Worm (Caenorhabditis elegans): ENCODE results near the gene F38H4.4.

F38H4.4 gene

DNA sequence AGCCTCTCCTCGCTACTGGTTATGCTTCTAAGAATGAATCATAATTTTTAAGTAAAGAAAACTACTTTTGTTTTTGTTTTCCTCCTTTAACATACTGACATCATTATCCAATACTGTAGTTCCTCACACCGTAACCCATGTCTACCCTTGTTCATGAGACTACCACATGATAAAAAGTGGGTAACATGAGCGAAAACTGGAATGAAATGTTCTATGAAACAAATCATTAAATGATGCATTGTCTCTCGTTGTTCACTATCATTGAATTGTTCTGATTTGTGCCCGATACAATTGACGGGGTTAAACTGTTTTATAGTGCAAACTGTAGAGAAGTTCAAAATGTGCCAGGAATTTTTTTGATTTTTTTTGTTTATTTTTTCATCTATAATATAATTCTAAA is 49.6 kb downstream of the F38H4.4 start:
- no peak for TF ChIP-seq unc-30 (tag; optimal IDR thresholded peaks at IDR 0.05)
- no peak for TF ChIP-seq swsn-7 (tag; optimal IDR thresholded peaks at IDR 0.05)
- no peak for TF ChIP-seq fos-1 (tag; optimal IDR thresholded peaks at IDR 0.05)
- TF ChIP-seq efl-1 (optimal IDR thresholded peaks at IDR 0.05), result no peak
- TF ChIP-seq efl-1 (GFP tag; optimal IDR thresholded peaks at IDR 0.05 in 1 of 2), result peak in 1 of 2 experiments; percentile 64
- TF ChIP-seq dpl-1 (GFP tag; optimal IDR thresholded peaks at IDR 0.05), result no peak
- peak; percentile 76 for TF ChIP-seq nhr-85 (tag)
- peak; percentile 14 for TF ChIP-seq snu-23 (GFP tag; optimal IDR thresholded peaks at IDR 0.05)
- no peak for TF ChIP-seq elt-2 (tag; optimal IDR thresholded peaks at IDR 0.05)
- no peak for TF ChIP-seq ama-1 (optimal IDR thresholded peaks at IDR 0.05)
- TF ChIP-seq lin-39 (tag; optimal IDR thresholded peaks at IDR 0.05), result no peak
- no peak for TF ChIP-seq fkh-4 (tag; optimal IDR thresholded peaks at IDR 0.05; ENCODE audit: borderline replicate concordance)
- peak in 1 of 2 experiments; percentile 41 for TF ChIP-seq lin-35 (GFP tag; optimal IDR thresholded peaks at IDR 0.05)
- TF ChIP-seq sup-37 (GFP tag; optimal IDR thresholded peaks at IDR 0.05), result no peak
- TF ChIP-seq unc-130 (tag; optimal IDR thresholded peaks at IDR 0.05), result no peak
- no peak for TF ChIP-seq nhr-11 (tag; optimal IDR thresholded peaks at IDR 0.05)
- no peak for TF ChIP-seq C04F5.9 (tag; optimal IDR thresholded peaks at IDR 0.05)
- TF ChIP-seq blmp-1 (tag; optimal IDR thresholded peaks at IDR 0.05), result peak; percentile 34
- no peak for TF ChIP-seq irx-1 (tag; optimal IDR thresholded peaks at IDR 0.05)
- no peak for TF ChIP-seq F16B12.6 (tag; optimal IDR thresholded peaks at IDR 0.05)
- TF ChIP-seq C34B4.2 (tag; optimal IDR thresholded peaks at IDR 0.05), result no peak
- no peak for TF ChIP-seq fkh-8 (tag; optimal IDR thresholded peaks at IDR 0.05)
- TF ChIP-seq ets-5 (GFP tag; IDR thresholded peaks at IDR 0.05), result no peak
- TF ChIP-seq nhr-84 (tag; optimal IDR thresholded peaks at IDR 0.05), result no peak
- TF ChIP-seq skn-1 (tag; optimal IDR thresholded peaks at IDR 0.05), result no peak
- TF ChIP-seq mep-1 (tag; optimal IDR thresholded peaks at IDR 0.05), result no peak
- TF ChIP-seq alr-1 (tag; optimal IDR thresholded peaks at IDR 0.05; ENCODE audit: borderline replicate concordance), result no peak
- no peak for TF ChIP-seq isw-1 (GFP tag; IDR thresholded peaks at IDR 0.05)
- TF ChIP-seq elt-3 (tag; optimal IDR thresholded peaks at IDR 0.05), result peak in 2 of 6 experiments; percentile 12 to 47
- TF ChIP-seq lin-14 (GFP tag; optimal IDR thresholded peaks at IDR 0.05), result peak; percentile 33
- no peak for TF ChIP-seq nhr-76 (tag; optimal IDR thresholded peaks at IDR 0.05)
- no peak for TF ChIP-seq zag-1 (tag; optimal IDR thresholded peaks at IDR 0.05)
- no peak for TF ChIP-seq sox-4 (tag; optimal IDR thresholded peaks at IDR 0.05)
- TF ChIP-seq pqm-1 (tag; optimal IDR thresholded peaks at IDR 0.05), result no peak
- no peak for TF ChIP-seq egl-27 (tag; optimal IDR thresholded peaks at IDR 0.05)
- TF ChIP-seq nhr-20 (tag; optimal IDR thresholded peaks at IDR 0.05), result peak; percentile 67
- TF ChIP-seq ceh-90 (tag; optimal IDR thresholded peaks at IDR 0.05), result no peak
- TF ChIP-seq xbp-1 (tag; optimal IDR thresholded peaks at IDR 0.05), result no peak
- TF ChIP-seq mab-9 (GFP tag; IDR thresholded peaks at IDR 0.05), result no peak
- TF ChIP-seq lsy-2 (tag; optimal IDR thresholded peaks at IDR 0.05), result no peak

DNA sequence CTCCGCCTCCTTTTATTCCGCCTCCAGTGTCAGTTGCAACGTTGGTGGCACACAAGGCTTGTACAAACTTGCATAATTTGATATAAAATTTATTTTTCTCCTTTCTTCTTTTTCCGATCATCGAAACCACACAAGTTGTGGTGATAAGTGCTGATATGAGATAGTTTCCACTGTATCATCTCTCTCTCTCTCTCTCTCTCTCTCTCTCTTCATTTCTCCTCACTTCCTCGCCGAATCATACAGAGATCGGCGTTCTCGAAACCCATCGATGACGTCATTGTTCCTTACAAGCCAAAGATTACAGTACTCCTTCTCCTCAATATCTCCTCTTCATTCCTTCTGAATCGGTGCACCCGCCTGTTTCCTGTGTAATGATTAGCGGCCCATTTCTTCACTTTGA is 51.3 kb downstream of the F38H4.4 start, which contains the start of gene nhr-43:
TSS of gene nhr-43 (plus strand) at position 233 of the 400 bp plus-strand sequence.
- TF ChIP-seq irx-1 (tag; optimal IDR thresholded peaks at IDR 0.05) (no peak), elt-3 (tag; optimal IDR thresholded peaks at IDR 0.05) (peak in 2 of 6 experiments; percentile 8 to 30), aly-2 (tag; optimal IDR thresholded peaks at IDR 0.05) (no peak), nhr-71 (tag; optimal IDR thresholded peaks at IDR 0.05) (peak; percentile 48), nhr-20 (tag; optimal IDR thresholded peaks at IDR 0.05) (peak; percentile 28), blmp-1 (tag; optimal IDR thresholded peaks at IDR 0.05) (peak; percentile 62), mdl-1 (tag; optimal IDR thresholded peaks at IDR 0.05) (no peak), nhr-85 (tag) (peak; percentile 72)

All from whole organism, L1 larva.